Fruit fly (Drosophila melanogaster): Measurements from ENCODE around the gene gpp.

dm6 chr3R:6399289-6399688, 7.4 kb upstream of the gpp start:
- TF ChIP-seq CG13204 (GFP tag; optimal IDR thresholded peaks at IDR 0.05) = no peak
- TF ChIP-seq Snoo (tag; optimal IDR thresholded peaks at IDR 0.05) = no peak
- TF ChIP-seq D1 (tag; optimal IDR thresholded peaks at IDR 0.05) = no peak
- TF ChIP-seq CG8159 (tag; optimal IDR thresholded peaks at IDR 0.05) = no peak
- TF ChIP-seq CG8301 (tag; optimal IDR thresholded peaks at IDR 0.05) = no peak
- no peak for TF ChIP-seq Ets98B (GFP tag; IDR thresholded peaks at IDR 0.05)
- no peak for TF ChIP-seq CG12605 (GFP tag; IDR thresholded peaks at IDR 0.05)
- no peak for TF ChIP-seq Pif1B (GFP tag; optimal IDR thresholded peaks at IDR 0.05)
- no peak for TF ChIP-seq CG10348 (GFP tag; IDR thresholded peaks at IDR 0.05)
- TF ChIP-seq CG32121 (GFP tag; IDR thresholded peaks at IDR 0.05) = no peak
- no peak for TF ChIP-seq gl (tag; optimal IDR thresholded peaks at IDR 0.05)
